Worm (Caenorhabditis elegans) whole organism, L1 larva: ENCODE measurements around the gene F23F1.10.

ENCODE experiments used
- C16A3.4 ChIP-seq: fragments of 150-350 bp; optimal IDR thresholded peaks from 2 replicates; lab custom pipeline; 2014; ENCODE audit warnings: missing biosample characterization, missing genetic modification characterization
- C34B4.2 ChIP-seq: sonication (generic microtip); optimal IDR thresholded peaks from 2 replicates; lab custom pipeline; 2017; ENCODE audit warnings: mild to moderate bottlenecking, missing genetic modification characterization, missing compliant biosample characterization
- F16B12.6 ChIP-seq: fragments of 150-350 bp; optimal IDR thresholded peaks from 2 replicates; lab custom pipeline; 2014; ENCODE audit warnings: missing biosample characterization, missing genetic modification characterization
- aha-1 ChIP-seq: fragments of 150-350 bp; optimal IDR thresholded peaks from 2 replicates; lab custom pipeline; 2014; ENCODE audit warnings: missing biosample characterization, missing genetic modification characterization
- alr-1 ChIP-seq: fragments of 200-800 bp; sonication (Bioruptor generic); optimal IDR thresholded peaks from 2 replicates; lab custom pipeline; 2018; ENCODE audit warnings: borderline replicate concordance, mild to moderate bottlenecking, missing genetic modification characterization, missing compliant biosample characterization
- blmp-1 ChIP-seq: fragments of 150-350 bp; optimal IDR thresholded peaks from 2 replicates; lab custom pipeline; 2014; ENCODE audit warnings: missing biosample characterization, missing genetic modification characterization
- ceh-63 ChIP-seq: fragments of 200-800 bp; sonication (Bioruptor generic); optimal IDR thresholded peaks from 2 replicates; lab custom pipeline; 2018; ENCODE audit warnings: mild to moderate bottlenecking, missing genetic modification characterization, missing compliant biosample characterization
- ceh-8 ChIP-seq: fragments of 200-800 bp; sonication (Bioruptor generic); optimal IDR thresholded peaks from 2 replicates; lab custom pipeline; 2018; ENCODE audit warnings: mild to moderate bottlenecking, missing genetic modification characterization, moderate library complexity, missing compliant biosample characterization
- ceh-88 ChIP-seq: fragments of 200-800 bp; sonication (Bioruptor generic); IDR thresholded peaks from 2 replicates; pipeline ENCODE4 v1.3.6; 2022; ENCODE audit warnings: missing genetic modification characterization, missing compliant biosample characterization
- ces-1 ChIP-seq: fragments of 150-350 bp; optimal IDR thresholded peaks from 2 replicates; lab custom pipeline; 2014; ENCODE audit warnings: missing biosample characterization, missing genetic modification reagents, missing genetic modification characterization
- dpl-1 ChIP-seq, 3 experiments: fragments of 150-350 bp in 2 of 3; sonication (generic microtip) in 1 of 3; optimal IDR thresholded peaks; 2 replicates each; lab custom pipeline; 2014 to 2017; ENCODE audit warnings: missing biosample characterization in 3 of 3, missing genetic modification characterization in 3 of 3, missing genetic modification reagents in 3 of 3
- efl-1 ChIP-seq, 4 experiments: fragments of 150-350 bp; optimal IDR thresholded peaks in 3 of 4; peaks in 1 of 4; 1 replicate in 1 of 4; 2 replicates in 3 of 4; lab custom pipeline; 2014; ENCODE audit warnings: missing biosample characterization in 2 of 4, missing genetic modification characterization in 2 of 4, missing genetic modification reagents in 2 of 4
- efl-3 ChIP-seq: fragments of 200-800 bp; sonication (Bioruptor generic); optimal IDR thresholded peaks from 2 replicates; lab custom pipeline; 2018; ENCODE audit warnings: mild to moderate bottlenecking, missing genetic modification characterization, missing compliant biosample characterization
- egl-13 ChIP-seq: sonication (generic microtip); optimal IDR thresholded peaks from 2 replicates; lab custom pipeline; 2016; ENCODE audit warnings: missing genotype, missing genetic modification reagents, missing genetic modification characterization, missing compliant biosample characterization
- elt-2 ChIP-seq: sonication (generic microtip); optimal IDR thresholded peaks from 2 replicates; lab custom pipeline; 2016; ENCODE audit warnings: missing genetic modification characterization, mild to moderate bottlenecking, inconsistent platforms, missing compliant biosample characterization, missing genetic modification reagents
- fkh-10 ChIP-seq: sonication (generic microtip); optimal IDR thresholded peaks from 2 replicates; lab custom pipeline; 2017; ENCODE audit warnings: missing biosample characterization, missing genetic modification reagents, missing genetic modification characterization
- grh-1 ChIP-seq: fragments of 200-800 bp; sonication (Bioruptor generic); IDR thresholded peaks from 2 replicates; pipeline ENCODE4 v1.3.6; 2022; ENCODE audit warnings: missing genetic modification reagents, missing genetic modification characterization, missing compliant biosample characterization
- hlh-17 ChIP-seq: fragments of 200-800 bp; sonication (Bioruptor generic); optimal IDR thresholded peaks from 2 replicates; lab custom pipeline; 2018; ENCODE audit warnings: missing genetic modification characterization, mild to moderate bottlenecking, missing compliant biosample characterization, moderate library complexity, borderline replicate concordance
- hpl-2 ChIP-seq: fragments of 150-350 bp; optimal IDR thresholded peaks from 2 replicates; lab custom pipeline; 2014; ENCODE audit warnings: missing biosample characterization, missing genetic modification reagents, missing genetic modification characterization
- lin-14 ChIP-seq: fragments of 200-800 bp; sonication (Bioruptor generic); optimal IDR thresholded peaks from 2 replicates; lab custom pipeline; 2018; ENCODE audit warnings: mild to moderate bottlenecking, missing genetic modification characterization, moderate library complexity, missing compliant biosample characterization
- lin-39 ChIP-seq: fragments of 150-350 bp; optimal IDR thresholded peaks from 2 replicates; lab custom pipeline; 2014; ENCODE audit warnings: missing biosample characterization, missing genetic modification reagents, missing genetic modification characterization
- lir-3 ChIP-seq: sonication (generic microtip); optimal IDR thresholded peaks from 2 replicates; lab custom pipeline; 2016; ENCODE audit warnings: mild to moderate bottlenecking, missing genetic modification characterization, moderate library complexity, missing compliant biosample characterization; ENCODE audit not compliant: poor library complexity
- lsy-2 ChIP-seq, 2 experiments: fragments of 150-350 bp; optimal IDR thresholded peaks; 2 replicates each; lab custom pipeline; 2014; ENCODE audit warnings: missing biosample characterization in 2 of 2, missing genetic modification characterization in 2 of 2
- mab-9 ChIP-seq: fragments of 200-800 bp; sonication (Bioruptor generic); IDR thresholded peaks from 2 replicates; pipeline ENCODE4 v1.3.6; 2022; ENCODE audit warnings: missing genetic modification reagents, missing genetic modification characterization, missing compliant biosample characterization
- mdl-1 ChIP-seq, 2 experiments: fragments of 150-350 bp; optimal IDR thresholded peaks; 2 replicates each; lab custom pipeline; 2014 to 2017; ENCODE audit warnings: missing biosample characterization in 2 of 2, missing genetic modification characterization in 2 of 2, inconsistent platforms in 1 of 2
- mef-2 ChIP-seq: fragments of 150-350 bp; optimal IDR thresholded peaks from 2 replicates; lab custom pipeline; 2014; ENCODE audit warnings: missing biosample characterization, missing genetic modification characterization
- nhr-11 ChIP-seq: fragments of 150-350 bp; optimal IDR thresholded peaks from 2 replicates; lab custom pipeline; 2014; ENCODE audit warnings: missing biosample characterization, missing genetic modification characterization
- nhr-20 ChIP-seq: sonication (generic microtip); optimal IDR thresholded peaks from 2 replicates; lab custom pipeline; 2016; ENCODE audit warnings: mild to moderate bottlenecking, missing genetic modification characterization, missing compliant biosample characterization
- nhr-237 ChIP-seq: fragments of 150-350 bp; optimal IDR thresholded peaks from 2 replicates; lab custom pipeline; 2014; ENCODE audit warnings: missing biosample characterization, missing genetic modification characterization
- nhr-28 ChIP-seq: fragments of 150-350 bp; optimal IDR thresholded peaks from 2 replicates; lab custom pipeline; 2014; ENCODE audit warnings: missing biosample characterization, missing genetic modification characterization
- nhr-71 ChIP-seq: sonication (generic microtip); optimal IDR thresholded peaks from 2 replicates; lab custom pipeline; 2016; ENCODE audit warnings: mild to moderate bottlenecking, missing genetic modification characterization, moderate library complexity, missing compliant biosample characterization
- nhr-90 ChIP-seq: sonication (generic microtip); optimal IDR thresholded peaks from 2 replicates; lab custom pipeline; 2016; ENCODE audit warnings: mild to moderate bottlenecking, missing genetic modification characterization, missing compliant biosample characterization; ENCODE audit not compliant: poor library complexity
- pax-3 ChIP-seq: fragments of 200-800 bp; sonication (Bioruptor generic); optimal IDR thresholded peaks from 2 replicates; lab custom pipeline; 2018; ENCODE audit warnings: mild to moderate bottlenecking, missing genetic modification characterization, moderate library complexity, missing compliant biosample characterization
- pqm-1 ChIP-seq: sonication (generic microtip); optimal IDR thresholded peaks from 3 replicates; lab custom pipeline; 2017; ENCODE audit warnings: missing biosample characterization, missing genetic modification characterization
- skn-1 ChIP-seq: fragments of 150-350 bp; optimal IDR thresholded peaks from 2 replicates; lab custom pipeline; 2014; ENCODE audit warnings: missing biosample characterization, missing genetic modification characterization
- snpc-4 ChIP-seq: fragments of 150-350 bp; optimal IDR thresholded peaks from 2 replicates; lab custom pipeline; 2014; ENCODE audit warnings: missing biosample characterization, missing genetic modification characterization
- snu-23 ChIP-seq: sonication (generic microtip); optimal IDR thresholded peaks from 2 replicates; lab custom pipeline; 2016; ENCODE audit warnings: missing genetic modification characterization, missing compliant biosample characterization
- sox-4 ChIP-seq: sonication (generic microtip); optimal IDR thresholded peaks from 2 replicates; lab custom pipeline; 2016; ENCODE audit warnings: missing genetic modification characterization, missing compliant biosample characterization
- tlp-1 ChIP-seq: fragments of 150-350 bp; optimal IDR thresholded peaks from 2 replicates; lab custom pipeline; 2014; ENCODE audit warnings: missing biosample characterization, missing genetic modification characterization
- unc-30 ChIP-seq: sonication (generic microtip); optimal IDR thresholded peaks from 2 replicates; lab custom pipeline; 2017; ENCODE audit warnings: missing biosample characterization, missing genetic modification characterization
- unc-86 ChIP-seq: sonication (generic microtip); optimal IDR thresholded peaks from 2 replicates; lab custom pipeline; 2016; ENCODE audit warnings: missing genetic modification characterization, missing compliant biosample characterization
- unc-98 ChIP-seq: fragments of 200-800 bp; sonication (Bioruptor generic); IDR thresholded peaks from 2 replicates; pipeline ENCODE4 v1.3.6; 2022; ENCODE audit warnings: missing genetic modification characterization, missing compliant biosample characterization
- vab-15 ChIP-seq: sonication (generic microtip); optimal IDR thresholded peaks from 2 replicates; lab custom pipeline; 2017; ENCODE audit warnings: missing genotype, mild to moderate bottlenecking, missing genetic modification characterization, missing compliant biosample characterization
- xbp-1 ChIP-seq: sonication (generic microtip); optimal IDR thresholded peaks from 2 replicates; lab custom pipeline; 2016; ENCODE audit warnings: missing genetic modification characterization, missing compliant biosample characterization
- zag-1 ChIP-seq: fragments of 150-350 bp; optimal IDR thresholded peaks from 2 replicates; lab custom pipeline; 2014; ENCODE audit warnings: missing biosample characterization, missing genetic modification characterization
- zip-4 ChIP-seq: fragments of 200-800 bp; sonication (Bioruptor generic); optimal IDR thresholded peaks from 2 replicates; lab custom pipeline; 2018; ENCODE audit warnings: mild to moderate bottlenecking, missing genetic modification characterization, moderate library complexity, missing compliant biosample characterization
- ztf-11 ChIP-seq, 2 experiments: sonication (generic microtip); optimal IDR thresholded peaks; 2 replicates each; lab custom pipeline; 2016 to 2017; ENCODE audit warnings: missing genetic modification characterization in 2 of 2, missing biosample characterization in 1 of 2, missing compliant biosample characterization in 1 of 2
- ztf-4 ChIP-seq: fragments of 150-350 bp; optimal IDR thresholded peaks from 2 replicates; lab custom pipeline; 2014; ENCODE audit warnings: missing biosample characterization, missing genetic modification characterization

F23F1.10 gene

ce11 chrII:68757-69156 is 27.0 kb upstream of the F23F1.10 start:
- TF ChIP-seq nhr-90 (no peak), blmp-1 (tag; lab: Kevin White, UChicago) (peak; percentile 72)
- TF ChIP-seq, all 84 proteins: peak for 1

- TF ChIP-seq tlp-1 (tag; lab: Kevin White, UChicago) (no peak), lsy-2 (tag; optimal IDR thresholded peaks at IDR 0.05; lab: Kevin White, UChicago) (no peak), sox-4 (tag; lab: Kevin White, UChicago) (no peak), ceh-8 (GFP tag; lab: Kevin White, UChicago) (no peak), pqm-1 (tag; lab: Kevin White, UChicago) (no peak), aha-1 (tag; lab: Kevin White, UChicago) (no peak), fkh-10 (no peak), blmp-1 (tag; lab: Kevin White, UChicago) (no peak), elt-2 (no peak), zag-1 (tag; lab: Kevin White, UChicago) (no peak), hlh-17 (no peak), ztf-11 (tag; optimal IDR thresholded peaks at IDR 0.05; lab: Kevin White, UChicago) (no peak), snpc-4 (tag; lab: Kevin White, UChicago) (no peak), nhr-71 (tag; lab: Kevin White, UChicago) (no peak), ces-1 (no peak), lir-3 (tag; lab: Kevin White, UChicago) (no peak), C16A3.4 (tag; lab: Kevin White, UChicago) (no peak), snu-23 (GFP tag; lab: Kevin White, UChicago) (no peak), C34B4.2 (tag; lab: Kevin White, UChicago) (no peak)
Observed at ce11 chrII:67663-68062, 25.9 kb upstream of the F23F1.10 start.

DNA sequence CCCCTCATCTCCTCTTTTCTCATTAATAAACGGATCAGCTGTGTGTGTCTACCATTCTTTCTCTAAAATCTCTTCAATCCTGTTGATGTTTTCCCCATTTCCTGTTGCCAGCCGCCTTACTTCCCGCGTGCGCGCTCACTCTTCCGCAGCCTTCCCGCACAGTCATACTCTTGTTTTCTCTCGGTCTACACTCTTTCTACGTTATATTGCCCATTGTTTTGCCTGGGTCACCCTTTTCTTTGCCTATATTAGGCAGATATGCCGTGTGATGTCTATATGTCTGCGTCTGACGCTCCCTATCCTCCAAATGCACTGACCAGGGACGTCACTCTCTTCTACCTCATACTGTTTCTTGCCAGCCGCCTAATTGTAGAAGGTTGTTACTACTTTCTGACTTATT is 24.5 kb upstream of the F23F1.10 start:
- TF ChIP-seq mab-9 (GFP tag; lab: Robert Waterston, UW): no peak
- no peak for TF ChIP-seq tlp-1 (tag; lab: Kevin White, UChicago)
- no peak for TF ChIP-seq ces-1
- no peak for TF ChIP-seq efl-3 (GFP tag; lab: Kevin White, UChicago)
- peak; percentile 64 for TF ChIP-seq nhr-71 (tag; lab: Kevin White, UChicago)
- TF ChIP-seq unc-98: no peak
- TF ChIP-seq hpl-2 (GFP tag; lab: Kevin White, UChicago): no peak
- TF ChIP-seq lin-39: no peak
- TF ChIP-seq pax-3 (tag; lab: Kevin White, UChicago): no peak
- TF ChIP-seq elt-2: no peak
- TF ChIP-seq dpl-1 (GFP tag; optimal IDR thresholded peaks at IDR 0.05; lab: Kevin White, UChicago): peak in 2 of 3 experiments; percentile 11 to 34
- TF ChIP-seq ztf-4 (tag; lab: Kevin White, UChicago): peak; percentile 21
- TF ChIP-seq unc-86 (tag; lab: Kevin White, UChicago): no peak
- peak; percentile 27 to 38 for TF ChIP-seq efl-1 (optimal IDR thresholded peaks at IDR 0.05; lab: Kevin White, UChicago)
- no peak for TF ChIP-seq efl-1 (GFP tag; optimal IDR thresholded peaks at IDR 0.05 in 1 of 2; lab: Kevin White, UChicago)
- no peak for TF ChIP-seq egl-13 (tag; lab: Kevin White, UChicago)
- no peak for TF ChIP-seq nhr-28
- TF ChIP-seq alr-1 (tag; lab: Kevin White, UChicago): no peak
- TF ChIP-seq zip-4 (GFP tag; lab: Kevin White, UChicago): no peak
- TF ChIP-seq lin-14 (GFP tag; lab: Kevin White, UChicago): peak; percentile 80
- TF ChIP-seq vab-15 (tag; lab: Kevin White, UChicago): no peak
- no peak for TF ChIP-seq skn-1
- TF ChIP-seq C16A3.4 (tag; lab: Kevin White, UChicago): peak; percentile 21
- TF ChIP-seq ceh-88: no peak
- no peak for TF ChIP-seq xbp-1 (tag; lab: Kevin White, UChicago)
- peak in 1 of 2 experiments; percentile 55 for TF ChIP-seq mdl-1 (tag; optimal IDR thresholded peaks at IDR 0.05; lab: Kevin White, UChicago)
- TF ChIP-seq mef-2 (tag; lab: Kevin White, UChicago): no peak
- TF ChIP-seq pqm-1 (tag; lab: Kevin White, UChicago): no peak
- peak; percentile 88 for TF ChIP-seq blmp-1 (tag; lab: Kevin White, UChicago)
- peak; percentile 60 for TF ChIP-seq nhr-20 (tag; lab: Kevin White, UChicago)
- no peak for TF ChIP-seq nhr-237 (tag; lab: Kevin White, UChicago)
- no peak for TF ChIP-seq nhr-11
- TF ChIP-seq unc-30 (tag; lab: Kevin White, UChicago): no peak
- TF ChIP-seq ceh-63: no peak
- no peak for TF ChIP-seq F16B12.6
- TF ChIP-seq grh-1: peak; percentile 33; the same call in 1 of the 2 replicates
